Worm (Caenorhabditis elegans): ENCODE data around the gene oac-3.

The oac-3 gene

ce11 chrV:13899213-13899612 lies at the start of gene oac-3:
oac-3 (plus strand) TSS chrV:13899513.
- TF ChIP-seq him-1 (tag; optimal IDR thresholded peaks at IDR 0.05): no peak
- TF ChIP-seq W03F9.2 (tag; optimal IDR thresholded peaks at IDR 0.05): no peak
- TF ChIP-seq dao-5 (tag; optimal IDR thresholded peaks at IDR 0.05): no peak

- TF ChIP-seq him-1 (tag; optimal IDR thresholded peaks at IDR 0.05) (no peak), W03F9.2 (tag; optimal IDR thresholded peaks at IDR 0.05) (no peak), dao-5 (tag; optimal IDR thresholded peaks at IDR 0.05) (no peak)
Observed at ce11 chrV:13850170-13850569, 49.1 kb upstream of the oac-3 start, which contains the start of gene hpx-2. hpx-2 (plus strand) TSS chrV:13850470.

- no peak for TF ChIP-seq W03F9.2 (tag; optimal IDR thresholded peaks at IDR 0.05)
- TF ChIP-seq him-1 (tag; optimal IDR thresholded peaks at IDR 0.05): no peak
- no peak for TF ChIP-seq dao-5 (tag; optimal IDR thresholded peaks at IDR 0.05)
Observed at ce11 chrV:13854306-13854705, 45.0 kb upstream of the oac-3 start, which contains the start of gene ttr-21. ttr-21 (minus strand) TSS chrV:13854405.

ce11 chrV:13856376-13856775 lies 42.9 kb upstream of the oac-3 start, which contains the start of gene srx-134:
srx-134 (minus strand) TSS chrV:13856476.
- TF ChIP-seq him-1 (tag; optimal IDR thresholded peaks at IDR 0.05): no peak
- no peak for TF ChIP-seq dao-5 (tag; optimal IDR thresholded peaks at IDR 0.05)
- no peak for TF ChIP-seq W03F9.2 (tag; optimal IDR thresholded peaks at IDR 0.05)

ce11 chrV:13857132-13857531 lies 42.2 kb upstream of the oac-3 start, which contains the start of gene srx-136:
srx-136 (plus strand) TSS chrV:13857432.
- TF ChIP-seq W03F9.2 (tag; optimal IDR thresholded peaks at IDR 0.05) (no peak), him-1 (tag; optimal IDR thresholded peaks at IDR 0.05) (no peak), dao-5 (tag; optimal IDR thresholded peaks at IDR 0.05) (no peak)

ce11 chrV:13858906-13859305 lies 40.4 kb upstream of the oac-3 start, which contains the start of gene srx-135:
srx-135 (plus strand) TSS chrV:13859206.
- no peak for TF ChIP-seq dao-5 (tag; optimal IDR thresholded peaks at IDR 0.05)
- no peak for TF ChIP-seq W03F9.2 (tag; optimal IDR thresholded peaks at IDR 0.05)
- TF ChIP-seq him-1 (tag; optimal IDR thresholded peaks at IDR 0.05): no peak

- TF ChIP-seq W03F9.2 (tag; optimal IDR thresholded peaks at IDR 0.05): no peak
- TF ChIP-seq him-1 (tag; optimal IDR thresholded peaks at IDR 0.05): no peak
- no peak for TF ChIP-seq dao-5 (tag; optimal IDR thresholded peaks at IDR 0.05)
Observed at ce11 chrV:13862505-13862904, 36.8 kb upstream of the oac-3 start, which contains the start of gene srx-137. srx-137 (plus strand) TSS chrV:13862805.

- no peak for TF ChIP-seq W03F9.2 (tag; optimal IDR thresholded peaks at IDR 0.05)
Observed at ce11 chrV:13863700-13864099, 35.6 kb upstream of the oac-3 start.

- TF ChIP-seq him-1 (tag; optimal IDR thresholded peaks at IDR 0.05): no peak
- no peak for TF ChIP-seq dao-5 (tag; optimal IDR thresholded peaks at IDR 0.05)
- TF ChIP-seq W03F9.2 (tag; optimal IDR thresholded peaks at IDR 0.05): no peak
Observed at ce11 chrV:13866353-13866752, 33.0 kb upstream of the oac-3 start, which contains the start of gene nhr-175. nhr-175 (plus strand) TSS chrV:13866691.

ce11 chrV:13869551-13869950 lies 29.8 kb upstream of the oac-3 start:
- no peak for TF ChIP-seq dao-5 (tag; optimal IDR thresholded peaks at IDR 0.05)
- TF ChIP-seq W03F9.2 (tag; optimal IDR thresholded peaks at IDR 0.05): no peak
- no peak for TF ChIP-seq him-1 (tag; optimal IDR thresholded peaks at IDR 0.05)

- TF ChIP-seq him-1 (tag; optimal IDR thresholded peaks at IDR 0.05): no peak
- no peak for TF ChIP-seq W03F9.2 (tag; optimal IDR thresholded peaks at IDR 0.05)
- no peak for TF ChIP-seq dao-5 (tag; optimal IDR thresholded peaks at IDR 0.05)
Observed at ce11 chrV:13872895-13873294, 26.4 kb upstream of the oac-3 start, which contains the start of gene cpt-5. cpt-5 (plus strand) TSS chrV:13873195.

- no peak for TF ChIP-seq him-1 (tag; optimal IDR thresholded peaks at IDR 0.05)
- no peak for TF ChIP-seq dao-5 (tag; optimal IDR thresholded peaks at IDR 0.05)
- TF ChIP-seq W03F9.2 (tag; optimal IDR thresholded peaks at IDR 0.05): no peak
Observed at ce11 chrV:13873323-13873722, 26.0 kb upstream of the oac-3 start.

- TF ChIP-seq him-1 (tag; optimal IDR thresholded peaks at IDR 0.05) (no peak), dao-5 (tag; optimal IDR thresholded peaks at IDR 0.05) (no peak), W03F9.2 (tag; optimal IDR thresholded peaks at IDR 0.05) (no peak)
Observed at ce11 chrV:13876529-13876928, 22.8 kb upstream of the oac-3 start, which contains the start of gene T22G5.1. T22G5.1 (plus strand) TSS chrV:13876829.

ce11 chrV:13878226-13878625 lies 21.1 kb upstream of the oac-3 start:
- TF ChIP-seq him-1 (tag; optimal IDR thresholded peaks at IDR 0.05): no peak
- no peak for TF ChIP-seq dao-5 (tag; optimal IDR thresholded peaks at IDR 0.05)
- TF ChIP-seq W03F9.2 (tag; optimal IDR thresholded peaks at IDR 0.05): no peak

- no peak for TF ChIP-seq dao-5 (tag; optimal IDR thresholded peaks at IDR 0.05)
- no peak for TF ChIP-seq W03F9.2 (tag; optimal IDR thresholded peaks at IDR 0.05)
- TF ChIP-seq him-1 (tag; optimal IDR thresholded peaks at IDR 0.05): no peak
Observed at ce11 chrV:13879241-13879640, 20.1 kb upstream of the oac-3 start, which contains the start of gene lbp-7. lbp-7 (plus strand) TSS chrV:13879552.
